Worm (Caenorhabditis elegans) whole organism, late embryonic: ENCODE measurements around the gene Y51B9A.14.

Experiments used
- K02D7.2 ChIP-seq: sonication (generic microtip); optimal IDR thresholded peaks from 2 replicates; lab custom pipeline; 2017; ENCODE audit warnings: mild to moderate bottlenecking, missing genetic modification characterization, missing compliant biosample characterization
- K09A11.1 ChIP-seq: sonication (generic microtip); optimal IDR thresholded peaks from 2 replicates; lab custom pipeline; 2017; ENCODE audit warnings: antibody characterized with exemption, mild to moderate bottlenecking, missing genetic modification characterization, missing compliant biosample characterization; ENCODE audit not compliant: insufficient read depth
- T23F11.4 ChIP-seq: fragments of 200-800 bp; sonication (Bioruptor generic); optimal IDR thresholded peaks from 2 replicates; lab custom pipeline; 2018; ENCODE audit warnings: mild to moderate bottlenecking, missing genetic modification characterization, missing compliant biosample characterization
- Y22D7AL.16 ChIP-seq: sonication (generic microtip); optimal IDR thresholded peaks from 2 replicates; lab custom pipeline; 2016; ENCODE audit warnings: missing genetic modification characterization, missing compliant biosample characterization
- ahr-1 ChIP-seq: sonication (generic microtip); optimal IDR thresholded peaks from 2 replicates; lab custom pipeline; 2016; ENCODE audit warnings: missing genetic modification characterization, missing compliant biosample characterization
- ceh-24 ChIP-seq: sonication (generic microtip); optimal IDR thresholded peaks from 2 replicates; lab custom pipeline; 2016; ENCODE audit warnings: mild to moderate bottlenecking, missing genetic modification characterization, missing compliant biosample characterization
- ceh-30 ChIP-seq: fragments of 150-350 bp; optimal IDR thresholded peaks from 2 replicates; lab custom pipeline; 2014; ENCODE audit warnings: missing biosample characterization, missing genetic modification characterization
- ceh-31 ChIP-seq: sonication (generic microtip); optimal IDR thresholded peaks from 2 replicates; lab custom pipeline; 2016; ENCODE audit warnings: missing genetic modification characterization, missing compliant biosample characterization
- ceh-34 ChIP-seq: sonication (generic microtip); optimal IDR thresholded peaks from 2 replicates; lab custom pipeline; 2016; ENCODE audit warnings: mild to moderate bottlenecking, missing genetic modification characterization, missing compliant biosample characterization
- ceh-48 ChIP-seq: sonication (generic microtip); optimal IDR thresholded peaks from 2 replicates; lab custom pipeline; 2016; ENCODE audit warnings: missing genetic modification characterization, inconsistent platforms, missing compliant biosample characterization
- ceh-6 ChIP-seq: fragments of 200-800 bp; sonication (Bioruptor generic); optimal IDR thresholded peaks from 2 replicates; lab custom pipeline; 2018; ENCODE audit warnings: mild to moderate bottlenecking, missing genetic modification characterization, missing compliant biosample characterization
- che-1 ChIP-seq: sonication (generic microtip); optimal IDR thresholded peaks from 2 replicates; lab custom pipeline; 2016; ENCODE audit warnings: mild to moderate bottlenecking, missing genetic modification characterization, missing compliant biosample characterization
- dve-1 ChIP-seq: sonication (generic microtip); optimal IDR thresholded peaks from 2 replicates; lab custom pipeline; 2017; ENCODE audit warnings: antibody characterized with exemption, mild to moderate bottlenecking, missing genetic modification characterization, missing compliant biosample characterization
- elt-2 ChIP-seq: sonication (generic microtip); optimal IDR thresholded peaks from 2 replicates; lab custom pipeline; 2016; ENCODE audit warnings: missing genetic modification reagents, missing genetic modification characterization, missing compliant biosample characterization
- eyg-1 ChIP-seq: sonication (generic microtip); optimal IDR thresholded peaks from 2 replicates; lab custom pipeline; 2016; ENCODE audit warnings: missing genotype, missing genetic modification characterization, missing compliant biosample characterization
- fkh-6 ChIP-seq: sonication (generic microtip); optimal IDR thresholded peaks from 2 replicates; lab custom pipeline; 2016; ENCODE audit warnings: missing genetic modification characterization, missing compliant biosample characterization
- gmeb-2 ChIP-seq: sonication (generic microtip); optimal IDR thresholded peaks from 2 replicates; lab custom pipeline; 2016; ENCODE audit warnings: missing genetic modification characterization, inconsistent platforms, missing compliant biosample characterization
- hlh-13 ChIP-seq: fragments of 200-800 bp; sonication (Bioruptor generic); optimal IDR thresholded peaks from 2 replicates; lab custom pipeline; 2018; ENCODE audit warnings: mild to moderate bottlenecking, missing genetic modification characterization, missing compliant biosample characterization
- hlh-15 ChIP-seq: sonication (generic microtip); optimal IDR thresholded peaks from 2 replicates; lab custom pipeline; 2016; ENCODE audit warnings: missing genetic modification characterization, missing compliant biosample characterization
- hlh-6 ChIP-seq: sonication (generic microtip); optimal IDR thresholded peaks from 2 replicates; lab custom pipeline; 2016; ENCODE audit warnings: missing genotype, missing genetic modification characterization, missing compliant biosample characterization
- hlh-8 ChIP-seq: sonication (generic microtip); optimal IDR thresholded peaks from 2 replicates; lab custom pipeline; 2016; ENCODE audit warnings: missing genotype, missing genetic modification characterization, missing compliant biosample characterization
- lim-6 ChIP-seq: sonication (generic microtip); optimal IDR thresholded peaks from 2 replicates; lab custom pipeline; 2016; ENCODE audit warnings: missing genetic modification characterization, missing compliant biosample characterization
- madf-2 ChIP-seq: sonication (generic microtip); optimal IDR thresholded peaks from 2 replicates; lab custom pipeline; 2017; ENCODE audit warnings: missing genetic modification characterization, missing compliant biosample characterization
- npax-4 ChIP-seq: sonication (generic microtip); optimal IDR thresholded peaks from 2 replicates; lab custom pipeline; 2016; ENCODE audit warnings: missing genetic modification characterization, missing compliant biosample characterization
- odd-2 ChIP-seq: sonication (generic microtip); optimal IDR thresholded peaks from 2 replicates; lab custom pipeline; 2017; ENCODE audit warnings: antibody characterized with exemption, mild to moderate bottlenecking, missing genetic modification characterization, missing compliant biosample characterization
- pax-1 ChIP-seq: fragments of 150-350 bp; optimal IDR thresholded peaks from 2 replicates; lab custom pipeline; 2014; ENCODE audit warnings: missing biosample characterization, missing genetic modification characterization
- pha-2 ChIP-seq: sonication (generic microtip); optimal IDR thresholded peaks from 2 replicates; lab custom pipeline; 2017; ENCODE audit warnings: mild to moderate bottlenecking, missing genetic modification characterization, missing compliant biosample characterization
- pha-4 ChIP-seq: fragments of 150-350 bp; optimal IDR thresholded peaks from 2 replicates; lab custom pipeline; 2018; ENCODE audit warnings: missing biosample characterization, missing genetic modification reagents, missing genetic modification characterization
- pqm-1 ChIP-seq: sonication (generic microtip); optimal IDR thresholded peaks from 2 replicates; lab custom pipeline; 2016; ENCODE audit warnings: missing genetic modification characterization, missing compliant biosample characterization
- pros-1 ChIP-seq: fragments of 150-350 bp; optimal IDR thresholded peaks from 2 replicates; lab custom pipeline; 2014; ENCODE audit warnings: missing biosample characterization, missing genetic modification reagents, missing genetic modification characterization
- sdc-2 ChIP-seq: sonication (generic microtip); optimal IDR thresholded peaks from 2 replicates; lab custom pipeline; 2016; ENCODE audit warnings: missing genotype, missing genetic modification characterization, missing compliant biosample characterization
- sox-2 ChIP-seq: fragments of 200-800 bp; sonication (Bioruptor generic); IDR thresholded peaks from 2 replicates; pipeline ENCODE4 v1.3.6; 2022; ENCODE audit warnings: missing genetic modification reagents, missing genetic modification characterization, missing compliant biosample characterization
- sox-4 ChIP-seq: sonication (generic microtip); optimal IDR thresholded peaks from 2 replicates; lab custom pipeline; 2017; ENCODE audit warnings: mild to moderate bottlenecking, missing genetic modification characterization, inconsistent platforms, missing compliant biosample characterization
- tbx-2 ChIP-seq: sonication (generic microtip); optimal IDR thresholded peaks from 2 replicates; lab custom pipeline; 2016; ENCODE audit warnings: missing genetic modification characterization, missing compliant biosample characterization
- unc-3 ChIP-seq, 2 experiments: fragments of 200-800 bp in 1 of 2; sonication (Bioruptor generic) in 1 of 2; sonication (generic microtip) in 1 of 2; conservative IDR thresholded peaks in 1 of 2; optimal IDR thresholded peaks in 1 of 2; 2 replicates each; pipeline versions ENCODE4 v1.3.6 to Lab custom; 2016 to 2022; ENCODE audit warnings: missing compliant biosample characterization in 2 of 2, missing genetic modification characterization in 2 of 2, missing genetic modification reagents in 1 of 2
- unc-55 ChIP-seq: sonication (generic microtip); optimal IDR thresholded peaks from 2 replicates; lab custom pipeline; 2017; ENCODE audit warnings: missing biosample characterization, missing genetic modification reagents, missing genetic modification characterization
- ztf-16 ChIP-seq: sonication (generic microtip); optimal IDR thresholded peaks from 2 replicates; lab custom pipeline; 2017; ENCODE audit warnings: missing genetic modification characterization, missing compliant biosample characterization

Gene Y51B9A.14

ce11 chrII:9378174-9378573 is 20.1 kb downstream of the Y51B9A.14 start:
- TF ChIP-seq pha-2 (no peak), unc-3 (GFP tag; conservative IDR thresholded peaks at IDR 0.05; lab: Robert Waterston, UW) (no peak), unc-3 (tag; optimal IDR thresholded peaks at IDR 0.05; lab: Kevin White, UChicago) (no peak), K02D7.2 (tag; lab: Kevin White, UChicago) (no peak)

ce11 chrII:9377158-9377557 is 21.1 kb downstream of the Y51B9A.14 start, which contains the start of gene C06C3.10:
TSS of gene C06C3.10 (minus strand) at chrII:9377258.
- TF ChIP-seq ceh-34 (tag; lab: Kevin White, UChicago) (no peak), tbx-2 (tag; lab: Kevin White, UChicago) (no peak), odd-2 (tag; lab: Kevin White, UChicago) (no peak), sox-2 (GFP tag; lab: Robert Waterston, UW) (no peak)
- TF ChIP-seq, all 69 proteins: peak for 0

ce11 chrII:9374807-9375206 is 23.5 kb downstream of the Y51B9A.14 start, which contains the start of gene C06C3.12:
TSS of gene C06C3.12 (plus strand) at chrII:9375107.
- no peak for TF ChIP-seq hlh-13 (GFP tag; lab: Kevin White, UChicago)
- no peak for TF ChIP-seq elt-2 (tag; lab: Kevin White, UChicago)
- TF ChIP-seq hlh-8, result no peak
- TF ChIP-seq sox-2 (GFP tag; lab: Robert Waterston, UW), result no peak
- TF ChIP-seq Y22D7AL.16 (tag; lab: Kevin White, UChicago), result no peak
- no peak for TF ChIP-seq pax-1 (tag; lab: Kevin White, UChicago)
- TF ChIP-seq ceh-34 (tag; lab: Kevin White, UChicago), result no peak
- no peak for TF ChIP-seq che-1
- TF ChIP-seq gmeb-2 (tag; lab: Kevin White, UChicago), result no peak
- TF ChIP-seq ceh-31 (tag; lab: Kevin White, UChicago), result no peak
- TF ChIP-seq ceh-30, result no peak
- no peak for TF ChIP-seq pqm-1 (tag; lab: Kevin White, UChicago)

- no peak for TF ChIP-seq unc-55 (GFP tag; lab: Kevin White, UChicago)
- no peak for TF ChIP-seq ztf-16 (tag; lab: Kevin White, UChicago)
- no peak for TF ChIP-seq pha-4 (tag; lab: Kevin White, UChicago)
- TF ChIP-seq che-1, result no peak
- TF ChIP-seq hlh-15, result no peak
- TF ChIP-seq hlh-13 (GFP tag; lab: Kevin White, UChicago), result no peak
- TF ChIP-seq sdc-2 (tag; lab: Kevin White, UChicago), result no peak
- no peak for TF ChIP-seq fkh-6 (tag; lab: Kevin White, UChicago)
- no peak for TF ChIP-seq lim-6 (tag; lab: Kevin White, UChicago)
- no peak for TF ChIP-seq madf-2
- TF ChIP-seq ahr-1, result no peak
- no peak for TF ChIP-seq unc-3 (GFP tag; conservative IDR thresholded peaks at IDR 0.05; lab: Robert Waterston, UW)
- no peak for TF ChIP-seq unc-3 (tag; optimal IDR thresholded peaks at IDR 0.05; lab: Kevin White, UChicago)
- TF ChIP-seq hlh-6, result no peak
- no peak for TF ChIP-seq T23F11.4 (GFP tag; lab: Kevin White, UChicago)
- TF ChIP-seq dve-1, result no peak
- TF ChIP-seq ceh-34 (tag; lab: Kevin White, UChicago), result no peak
- no peak for TF ChIP-seq ceh-48 (tag; lab: Kevin White, UChicago)
- no peak for TF ChIP-seq npax-4 (tag; lab: Kevin White, UChicago)
Measured at ce11 chrII:9372991-9373390, 25.3 kb downstream of the Y51B9A.14 start, which contains the start of gene C06C3.4. TSS of gene C06C3.4 (plus strand) at chrII:9373291.

ce11 chrII:9372393-9372792 is 25.9 kb downstream of the Y51B9A.14 start, which contains the start of gene C06C3.3:
TSS of gene C06C3.3 (minus strand) at chrII:9372493.
- TF ChIP-seq pha-2 (no peak), ceh-31 (tag; lab: Kevin White, UChicago) (no peak), K09A11.1 (tag; lab: Kevin White, UChicago) (no peak), eyg-1 (tag; lab: Kevin White, UChicago) (no peak), sox-4 (no peak), hlh-8 (no peak), ceh-24 (no peak), ceh-6 (GFP tag; lab: Kevin White, UChicago) (no peak), T23F11.4 (GFP tag; lab: Kevin White, UChicago) (no peak), pros-1 (tag; lab: Kevin White, UChicago) (no peak)
